Fruit fly (Drosophila melanogaster) ovary, adult (tissue): ENCODE measurements around the gene CG8326.

Experiments
- CG17801 ChIP-seq: fragments of 200-800 bp; optimal IDR thresholded peaks from 2 replicates; lab custom pipeline; 2019; ENCODE audit warnings: missing biosample characterization, mild to moderate bottlenecking, missing genetic modification characterization, moderate library complexity; ENCODE audit not compliant: partially characterized antibody

The CG8326 gene

DNA sequence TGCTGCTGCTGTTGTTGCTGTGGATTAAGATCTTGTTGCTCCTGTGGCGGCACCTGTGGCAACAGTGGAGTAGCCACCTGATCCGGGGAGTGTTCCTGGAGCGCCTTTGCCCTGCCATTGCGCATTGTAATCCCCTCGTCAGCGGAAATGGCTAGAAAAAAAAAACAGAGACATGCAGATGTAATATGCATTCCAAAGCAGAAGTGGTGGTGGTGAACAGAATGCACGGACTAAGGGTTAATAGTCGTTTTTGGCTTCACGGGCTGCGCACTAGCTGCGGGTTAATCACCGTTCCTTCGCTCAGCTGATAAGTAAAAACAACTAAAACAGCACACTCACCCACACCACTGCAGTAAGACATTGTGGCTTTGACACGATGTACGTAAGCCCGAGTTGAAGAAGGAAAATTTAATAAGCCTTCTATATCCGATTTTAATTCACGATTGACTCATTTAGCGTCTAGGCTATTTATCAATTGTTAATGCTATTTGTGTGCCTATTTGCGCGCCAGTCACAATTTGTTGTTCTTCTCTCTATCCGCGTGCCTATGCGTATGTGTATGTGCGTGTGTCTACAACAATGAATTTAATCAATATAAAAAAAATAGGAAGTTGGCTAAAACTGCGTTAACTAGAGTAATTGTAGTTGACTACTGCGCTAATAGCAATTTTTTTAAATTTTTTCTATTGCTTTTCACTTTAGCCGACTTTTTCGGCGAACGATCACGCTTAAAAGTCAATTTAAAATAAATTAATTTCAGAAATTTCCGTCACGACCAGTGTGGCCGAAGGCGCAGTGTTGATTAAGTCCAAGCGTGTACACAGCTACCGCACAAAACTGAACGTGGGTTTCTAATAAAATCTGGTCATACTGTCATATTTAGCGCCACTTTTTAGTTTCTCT, 2.0 kb downstream of the CG8326 start, which contains the start of gene stas:
TSS of gene stas (minus strand) at position 806 of the 903 bp plus-strand sequence.
- TF ChIP-seq CG17801 (GFP tag; lab: Kevin White, UChicago) = peak; percentile 56

- peak; percentile 91 for TF ChIP-seq CG17801 (GFP tag; lab: Kevin White, UChicago)
These were observed 3.5 kb downstream of the CG8326 start for dm6 chrX:17625833-17626232.

- TF ChIP-seq CG17801 (GFP tag; lab: Kevin White, UChicago) = peak; percentile 99
These were observed 4.3 kb downstream of the CG8326 start for dm6 chrX:17624983-17625401.

DNA sequence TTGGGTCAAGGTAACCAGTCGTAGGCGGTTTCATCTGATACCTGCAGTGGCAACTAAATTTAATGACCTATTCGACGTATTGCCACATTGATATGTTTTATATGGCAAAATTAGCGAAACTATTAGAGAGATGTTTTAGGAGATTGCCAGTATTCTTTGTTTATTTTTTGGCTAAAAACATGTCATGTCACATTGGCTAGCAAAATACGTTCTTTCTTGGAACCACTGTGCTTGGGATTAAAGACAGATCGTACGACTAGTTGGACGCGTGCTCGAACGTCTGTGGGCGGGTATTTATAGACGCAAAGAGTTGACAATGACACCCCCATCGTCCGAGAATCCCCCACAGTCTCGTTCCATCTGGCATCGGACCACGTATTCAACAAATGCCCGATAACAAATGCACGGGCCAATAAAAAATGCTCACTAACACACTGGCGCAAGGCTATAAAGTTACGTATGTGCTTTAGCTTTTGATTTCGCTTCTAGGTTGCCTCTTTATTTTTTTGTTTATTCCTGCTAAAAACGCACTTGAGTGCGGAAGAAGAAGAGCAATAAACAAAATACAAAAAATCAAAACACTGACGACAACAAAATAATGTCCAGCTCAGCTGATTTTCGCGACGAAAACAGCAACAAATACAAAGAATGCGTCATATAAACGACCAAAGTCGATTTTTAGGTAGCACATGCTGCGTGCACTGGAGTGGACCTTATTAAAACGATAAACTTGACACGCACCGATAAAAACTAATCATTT, 4.9 kb downstream of the CG8326 start:
- TF ChIP-seq CG17801 (GFP tag; lab: Kevin White, UChicago) = no peak

DNA sequence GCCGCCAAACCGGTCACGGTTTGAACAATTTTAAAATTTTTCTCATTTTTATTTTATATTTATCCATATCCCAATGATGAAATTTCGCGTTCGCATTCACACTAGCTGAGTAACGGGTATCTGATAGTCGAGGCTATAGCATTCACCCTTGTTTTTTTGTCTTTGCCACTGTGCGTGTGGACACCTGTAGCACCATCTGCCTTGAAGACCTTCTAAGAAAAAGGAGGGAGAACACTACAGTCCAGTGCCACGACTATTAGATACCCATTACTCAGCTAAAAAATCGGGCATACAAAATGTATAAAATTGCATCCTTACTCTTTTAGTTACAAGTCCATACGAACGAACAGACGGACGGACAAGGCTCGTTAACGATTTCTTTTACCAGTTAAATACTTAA, 7.1 kb downstream of the CG8326 start:
- TF ChIP-seq CG17801 (GFP tag; lab: Kevin White, UChicago) = no peak

dm6 chrX:17611455-17611854, 17.8 kb downstream of the CG8326 start:
- TF ChIP-seq CG17801 (GFP tag; lab: Kevin White, UChicago) = no peak

- TF ChIP-seq CG17801 (GFP tag; lab: Kevin White, UChicago) = no peak
These were observed 26.8 kb downstream of the CG8326 start for dm6 chrX:17602466-17602865.

- peak; percentile 26 for TF ChIP-seq CG17801 (GFP tag; lab: Kevin White, UChicago)
These were observed 30.0 kb downstream of the CG8326 start, which contains the start of gene X11L for dm6 chrX:17599330-17599729. Gene X11L (plus strand): TSS chrX:17599608.

DNA sequence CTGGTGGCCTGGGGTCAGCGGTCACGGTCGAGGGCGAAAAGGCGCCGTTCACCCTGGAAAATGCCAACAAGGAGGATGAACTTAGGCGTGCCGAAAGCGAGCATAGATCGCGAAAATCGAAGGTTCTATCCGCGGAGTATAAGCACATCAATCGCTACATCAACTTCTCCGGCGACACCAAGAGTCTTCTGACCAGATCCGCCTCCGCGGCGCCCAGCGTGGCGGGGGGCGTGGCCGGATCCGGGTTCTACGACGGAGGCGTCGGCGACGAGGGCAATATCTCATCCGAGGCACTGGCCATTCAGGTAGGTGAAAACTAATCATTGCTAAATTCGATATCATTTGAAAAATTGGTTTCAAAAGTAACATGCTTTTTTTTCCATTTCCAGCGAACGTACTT, 31.7 kb downstream of the CG8326 start:
- no peak for TF ChIP-seq CG17801 (GFP tag; lab: Kevin White, UChicago)

- TF ChIP-seq CG17801 (GFP tag; lab: Kevin White, UChicago) = peak; percentile 28
These were observed 33.5 kb downstream of the CG8326 start for dm6 chrX:17595822-17596221.

DNA sequence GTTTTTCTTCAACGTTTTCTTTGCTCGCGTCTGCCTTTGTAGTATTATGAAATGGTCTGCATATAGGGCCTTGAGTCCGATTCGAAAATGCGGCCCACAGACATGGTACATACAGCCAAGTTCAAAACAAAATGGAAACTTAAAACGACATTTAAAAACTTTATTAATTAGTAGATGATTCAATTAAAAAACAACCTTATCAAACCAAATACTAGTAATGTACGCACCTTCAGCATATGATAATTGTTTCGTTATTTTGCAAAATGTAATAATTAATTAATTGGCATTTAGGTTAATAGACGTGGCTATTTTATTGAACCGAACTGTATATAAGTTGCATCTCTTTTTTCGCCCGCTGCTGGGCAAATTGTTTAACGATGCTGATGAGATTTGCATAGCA, 34.5 kb downstream of the CG8326 start:
- TF ChIP-seq CG17801 (GFP tag; lab: Kevin White, UChicago) = no peak

DNA sequence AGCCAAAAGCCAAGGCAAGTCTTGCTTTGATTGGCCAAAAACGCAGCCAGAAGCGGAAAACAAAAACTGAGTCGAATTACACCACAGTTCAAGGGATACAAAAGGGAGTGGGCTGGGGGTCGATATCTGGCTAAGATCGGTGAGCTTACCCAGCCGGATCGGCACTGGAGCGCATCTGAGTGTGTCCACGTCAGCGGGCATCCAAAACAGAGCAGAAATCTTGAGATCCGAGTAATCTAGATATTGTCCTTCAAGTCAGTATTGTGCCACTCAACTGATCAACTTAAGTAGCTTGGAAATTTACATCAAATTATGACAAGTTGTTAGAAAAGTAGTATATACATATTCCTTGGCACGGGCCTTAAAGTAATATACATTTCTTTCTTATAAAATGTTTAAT, 40.7 kb downstream of the CG8326 start, which contains the start of gene CG12992:
TSS of gene CG12992 (plus strand) at position 301 of the 400 bp plus-strand sequence.
- TF ChIP-seq CG17801 (GFP tag; lab: Kevin White, UChicago) = no peak

DNA sequence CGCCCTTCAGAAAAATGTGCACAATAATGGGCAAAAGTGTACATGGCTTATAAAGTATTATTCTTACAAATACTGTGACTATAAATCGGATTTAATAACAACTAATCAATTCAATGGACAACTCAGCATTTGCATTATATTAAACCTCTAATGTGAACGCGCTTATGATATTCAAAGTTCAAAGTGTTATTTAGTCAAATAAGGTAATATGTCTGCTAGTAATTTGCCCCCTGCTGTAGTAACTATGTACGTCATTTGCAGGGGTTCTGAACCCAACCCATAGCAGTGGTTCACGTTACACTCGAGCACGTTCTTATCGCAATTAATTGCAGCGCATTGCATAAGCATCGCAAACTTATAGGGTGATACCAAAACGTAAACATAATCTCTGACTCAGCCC, 41.2 kb downstream of the CG8326 start:
- peak; percentile 90 for TF ChIP-seq CG17801 (GFP tag; lab: Kevin White, UChicago)

dm6 chrX:17585892-17586291, 43.4 kb downstream of the CG8326 start:
- TF ChIP-seq CG17801 (GFP tag; lab: Kevin White, UChicago) = no peak

dm6 chrX:17583706-17584105, 45.6 kb downstream of the CG8326 start:
- TF ChIP-seq CG17801 (GFP tag; lab: Kevin White, UChicago) = no peak
